Worm (Caenorhabditis elegans) whole organism, young adult: ENCODE measurements around the gene pbs-3.

Experiments
- B0336.3 ChIP-seq: fragments of 200-800 bp; sonication (Bioruptor generic); IDR thresholded peaks from 2 replicates; pipeline ENCODE4 v1.3.6; 2022; ENCODE audit warnings: missing genetic modification characterization, missing compliant biosample characterization
- C17E4.6 ChIP-seq: fragments of 200-800 bp; sonication (Bioruptor generic); IDR thresholded peaks from 2 replicates; pipeline ENCODE4 v1.3.6; 2022; ENCODE audit warnings: missing genetic modification reagents, missing genetic modification characterization, missing compliant biosample characterization
- F22D6.2 ChIP-seq: sonication (generic microtip); optimal IDR thresholded peaks from 2 replicates; lab custom pipeline; 2016; ENCODE audit warnings: mild to moderate bottlenecking, missing genetic modification characterization, missing compliant biosample characterization
- F33H1.4 ChIP-seq: fragments of 200-800 bp; sonication (Bioruptor generic); IDR thresholded peaks from 2 replicates; pipeline ENCODE4 v1.3.6; 2022; ENCODE audit warnings: missing genetic modification reagents, missing genetic modification characterization, missing compliant biosample characterization
- F37B4.10 ChIP-seq: fragments of 200-800 bp; sonication (Bioruptor generic); IDR thresholded peaks from 2 replicates; pipeline ENCODE4 v1.3.6; 2022; ENCODE audit warnings: missing genetic modification characterization, missing compliant biosample characterization
- F49E8.2 ChIP-seq: sonication (generic microtip); optimal IDR thresholded peaks from 3 replicates; lab custom pipeline; 2017; ENCODE audit warnings: missing genetic modification characterization, mild to moderate bottlenecking, missing compliant biosample characterization, antibody characterized with exemption, moderate library complexity; ENCODE audit not compliant: insufficient read depth
- K11D2.4 ChIP-seq: fragments of 200-800 bp; sonication (Bioruptor generic); IDR thresholded peaks from 2 replicates; pipeline ENCODE4 v1.3.6; 2022; ENCODE audit warnings: missing genetic modification reagents, missing genetic modification characterization, missing compliant biosample characterization
- Y53G8AR.9 ChIP-seq: fragments of 200-800 bp; sonication (Bioruptor generic); conservative IDR thresholded peaks from 2 replicates; pipeline ENCODE4 v1.3.6; 2022; ENCODE audit warnings: missing genetic modification reagents, missing genetic modification characterization, missing compliant biosample characterization
- Y67H2A.10 ChIP-seq: fragments of 200-800 bp; sonication (Bioruptor generic); conservative IDR thresholded peaks from 2 replicates; pipeline ENCODE4 v1.3.6; 2022; ENCODE audit warnings: missing genetic modification reagents, missing genetic modification characterization, missing compliant biosample characterization
- Y95B8A.8 ChIP-seq: fragments of 200-800 bp; sonication (Bioruptor generic); IDR thresholded peaks from 2 replicates; pipeline ENCODE4 v1.3.6; 2022; ENCODE audit warnings: missing genetic modification reagents, missing genetic modification characterization, missing compliant biosample characterization
- aptf-2 ChIP-seq: fragments of 200-800 bp; sonication (Bioruptor generic); conservative IDR thresholded peaks from 2 replicates; pipeline ENCODE4 v1.3.6; 2022; ENCODE audit warnings: missing genetic modification reagents, missing genetic modification characterization, missing compliant biosample characterization
- aptf-3 ChIP-seq: fragments of 200-800 bp; sonication (Bioruptor generic); IDR thresholded peaks from 2 replicates; pipeline ENCODE4 v1.3.6; 2022; ENCODE audit warnings: missing genetic modification characterization, missing compliant biosample characterization
- atf-7 ChIP-seq: sonication (generic microtip); optimal IDR thresholded peaks from 2 replicates; lab custom pipeline; 2017; ENCODE audit warnings: mild to moderate bottlenecking, missing genetic modification characterization, missing compliant biosample characterization
- attf-3 ChIP-seq: fragments of 200-800 bp; sonication (Bioruptor generic); conservative IDR thresholded peaks from 2 replicates; pipeline ENCODE4 v1.3.6; 2022; ENCODE audit warnings: missing genetic modification reagents, missing genetic modification characterization, missing compliant biosample characterization
- cebp-1 ChIP-seq, 2 experiments: fragments of 200-800 bp in 1 of 2; sonication (Bioruptor generic) in 1 of 2; sonication (generic microtip) in 1 of 2; IDR thresholded peaks in 1 of 2; optimal IDR thresholded peaks in 1 of 2; 2 replicates each; pipeline versions ENCODE4 v1.3.6 to Lab custom; 2017 to 2022; ENCODE audit warnings: missing compliant biosample characterization in 2 of 2, missing genetic modification characterization in 2 of 2, mild to moderate bottlenecking in 1 of 2, missing genetic modification reagents in 1 of 2, moderate library complexity in 1 of 2
- chd-7 ChIP-seq: sonication (generic microtip); optimal IDR thresholded peaks from 2 replicates; lab custom pipeline; 2016; ENCODE audit warnings: mild to moderate bottlenecking, missing genetic modification characterization, moderate library complexity, missing compliant biosample characterization
- egl-44 ChIP-seq: fragments of 200-800 bp; sonication (Bioruptor generic); IDR thresholded peaks from 2 replicates; pipeline ENCODE4 v1.3.6; 2022; ENCODE audit warnings: missing genetic modification reagents, missing genetic modification characterization, missing compliant biosample characterization
- ekl-4 ChIP-seq: fragments of 200-800 bp; sonication (Bioruptor generic); IDR thresholded peaks from 2 replicates; pipeline ENCODE4 v1.3.6; 2022; ENCODE audit warnings: missing genetic modification reagents, missing genetic modification characterization, missing compliant biosample characterization
- ets-4 ChIP-seq: fragments of 200-800 bp; sonication (Bioruptor generic); optimal IDR thresholded peaks from 2 replicates; lab custom pipeline; 2018; ENCODE audit warnings: mild to moderate bottlenecking, missing genetic modification characterization, missing compliant biosample characterization
- hmg-20 ChIP-seq: fragments of 200-800 bp; sonication (Bioruptor generic); IDR thresholded peaks from 2 replicates; pipeline ENCODE4 v1.3.6; 2022; ENCODE audit warnings: missing genetic modification reagents, missing genetic modification characterization, missing compliant biosample characterization
- let-607 ChIP-seq, 2 experiments: fragments of 200-800 bp in 1 of 2; sonication (Bioruptor generic) in 1 of 2; sonication (generic microtip) in 1 of 2; optimal IDR thresholded peaks; 2 replicates each; lab custom pipeline; 2016 to 2018; ENCODE audit warnings: mild to moderate bottlenecking in 2 of 2, missing compliant biosample characterization in 2 of 2, missing genetic modification characterization in 2 of 2, moderate library complexity in 2 of 2, missing genotype in 1 of 2
- madf-10 ChIP-seq: sonication (generic microtip); optimal IDR thresholded peaks from 2 replicates; lab custom pipeline; 2016; ENCODE audit warnings: mild to moderate bottlenecking, missing genetic modification characterization, missing compliant biosample characterization
- madf-6 ChIP-seq: fragments of 200-800 bp; sonication (Bioruptor generic); IDR thresholded peaks from 2 replicates; pipeline ENCODE4 v1.3.6; 2022; ENCODE audit warnings: missing genetic modification reagents, missing genetic modification characterization, missing compliant biosample characterization
- nfya-1 ChIP-seq: sonication (generic microtip); optimal IDR thresholded peaks from 2 replicates; lab custom pipeline; 2017; ENCODE audit warnings: antibody characterized with exemption, missing compliant biosample characterization, missing genetic modification characterization, borderline replicate concordance; ENCODE audit not compliant: insufficient read depth
- nfyb-1 ChIP-seq: fragments of 200-800 bp; sonication (Bioruptor generic); IDR thresholded peaks from 2 replicates; pipeline ENCODE4 v1.3.6; 2022; ENCODE audit warnings: missing genetic modification reagents, missing genetic modification characterization, missing compliant biosample characterization
- nhr-27 ChIP-seq: fragments of 200-800 bp; sonication (Bioruptor generic); optimal IDR thresholded peaks from 2 replicates; lab custom pipeline; 2018; ENCODE audit warnings: mild to moderate bottlenecking, missing genetic modification characterization, moderate library complexity, missing compliant biosample characterization
- nhr-80 ChIP-seq: sonication (generic microtip); optimal IDR thresholded peaks from 2 replicates; lab custom pipeline; 2016; ENCODE audit warnings: missing genetic modification characterization, missing compliant biosample characterization
- nhr-90 ChIP-seq: sonication (generic microtip); optimal IDR thresholded peaks from 2 replicates; lab custom pipeline; 2016; ENCODE audit warnings: missing genotype, mild to moderate bottlenecking, missing genetic modification characterization, missing compliant biosample characterization
- pha-4 ChIP-seq: fragments of 150-350 bp; sonication (generic microtip); optimal IDR thresholded peaks from 2 replicates; lab custom pipeline; 2014; ENCODE audit warnings: missing biosample characterization, missing genetic modification reagents, missing genetic modification characterization
- snpc-4 ChIP-seq, 5 experiments: fragments of 150-350 bp in 1 of 5; sonication (generic microtip) in 4 of 5; optimal IDR thresholded peaks; 2 replicates each; lab custom pipeline; 2014 to 2018; ENCODE audit warnings: missing genetic modification characterization in 5 of 5, missing biosample characterization in 3 of 5, antibody characterized with exemption in 2 of 5, mild to moderate bottlenecking in 2 of 5, missing compliant biosample characterization in 2 of 5, missing genotype in 2 of 5, moderate library complexity in 2 of 5, missing genetic modification reagents in 1 of 5
- sptf-2 ChIP-seq: fragments of 200-800 bp; sonication (Bioruptor generic); optimal IDR thresholded peaks from 2 replicates; lab custom pipeline; 2018; ENCODE audit warnings: mild to moderate bottlenecking, missing genetic modification characterization, missing compliant biosample characterization
- tbp1 ChIP-seq: fragments of 200-800 bp; sonication (Bioruptor generic); optimal IDR thresholded peaks from 2 replicates; lab custom pipeline; 2018; ENCODE audit warnings: mild to moderate bottlenecking, missing genetic modification characterization, missing compliant biosample characterization
- tbx-9 ChIP-seq: sonication (generic microtip); optimal IDR thresholded peaks from 2 replicates; lab custom pipeline; 2016; ENCODE audit warnings: borderline replicate concordance, missing genetic modification characterization, inconsistent platforms, missing compliant biosample characterization
- xnd-1 ChIP-seq: sonication (generic microtip); optimal IDR thresholded peaks from 2 replicates; lab custom pipeline; 2016; ENCODE audit warnings: missing genotype, missing genetic modification reagents, missing genetic modification characterization, missing compliant biosample characterization
- ztf-22 ChIP-seq: fragments of 200-800 bp; sonication (Bioruptor generic); optimal IDR thresholded peaks from 2 replicates; lab custom pipeline; 2018; ENCODE audit warnings: mild to moderate bottlenecking, missing genetic modification characterization, moderate library complexity, missing compliant biosample characterization

pbs-3 gene

DNA sequence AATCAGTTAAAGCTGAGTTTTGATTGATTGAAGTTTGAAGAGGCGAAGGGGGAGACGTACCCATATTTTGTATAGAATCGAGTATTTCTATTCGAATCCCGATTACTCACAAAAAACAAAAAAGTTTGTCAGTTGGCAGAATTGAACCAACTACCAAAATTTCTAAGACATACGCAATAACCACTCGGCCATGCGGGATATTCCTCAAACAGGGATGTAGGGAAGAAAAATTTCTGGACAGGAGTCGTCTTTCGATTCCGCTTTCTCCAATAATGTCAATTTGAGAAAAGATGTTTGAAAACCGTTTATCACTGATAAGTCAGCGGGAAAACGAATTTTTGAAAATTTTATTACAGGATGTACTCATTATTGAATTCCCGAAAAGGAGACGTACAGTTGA is 26.9 kb downstream of the pbs-3 start (continued):
- 0 out of 2 replicates have a peak, but pooled peaks have one; percentile 16 for TF ChIP-seq F33H1.4

DNA sequence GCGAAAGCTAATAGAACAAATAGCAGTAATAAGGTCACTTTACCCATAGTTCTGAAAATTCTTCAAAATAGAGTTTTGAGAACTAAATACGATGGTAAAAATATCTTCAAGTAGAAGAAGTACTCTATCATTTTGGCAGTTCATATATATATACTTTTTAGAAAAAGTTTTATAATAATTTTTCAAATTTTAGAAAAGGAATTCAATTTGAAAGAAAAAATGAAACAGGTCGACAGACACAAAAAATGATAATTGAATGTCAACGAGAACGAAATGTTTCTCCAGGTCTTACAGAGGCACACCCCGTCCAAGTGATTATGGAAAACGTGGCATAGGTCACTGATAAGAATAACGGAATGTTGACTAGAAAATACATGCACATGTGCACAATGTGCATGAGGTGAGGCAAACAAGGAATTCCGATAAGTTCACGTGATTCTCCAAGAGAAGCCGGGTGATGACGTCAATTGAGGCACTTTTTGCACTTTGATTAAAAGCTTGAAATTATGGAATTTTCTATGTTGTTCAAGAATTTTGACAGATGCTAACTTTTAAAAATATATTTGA is 29.9 kb downstream of the pbs-3 start, which contains the start of gene aagr-2:
TSS of gene aagr-2 (minus strand) at position 51 of the 567 bp plus-strand sequence.
- TF ChIP-seq Y95B8A.8: 0 out of 2 replicates have a peak, but pooled peaks have one; percentile 8
- peak; percentile 94 for TF ChIP-seq nhr-80 (tag; lab: Kevin White, UChicago)
- TF ChIP-seq F37B4.10 (GFP tag; lab: Robert Waterston, UW): no peak
- peak; percentile 44 for TF ChIP-seq ets-4
- TF ChIP-seq pha-4 (tag; lab: Kevin White, UChicago): peak; percentile 86
- TF ChIP-seq B0336.3 (GFP tag; lab: Robert Waterston, UW): peak; percentile 25; the same call in 1 of the 2 replicates
- TF ChIP-seq madf-6: no peak
- no peak for TF ChIP-seq nhr-27 (tag; lab: Kevin White, UChicago)
- TF ChIP-seq ztf-22 (GFP tag; lab: Kevin White, UChicago): peak; percentile 18
- no peak for TF ChIP-seq tbx-9 (tag; lab: Kevin White, UChicago)
- peak; percentile 22; the same call in 1 of the 2 replicates for TF ChIP-seq nfyb-1 (GFP tag; lab: Robert Waterston, UW)
- TF ChIP-seq snpc-4 (GFP tag; optimal IDR thresholded peaks at IDR 0.05; lab: Kevin White, UChicago): no peak
- peak in 1 of 4 experiments; percentile 10 for TF ChIP-seq snpc-4 (tag; optimal IDR thresholded peaks at IDR 0.05; lab: Kevin White, UChicago)
- no peak for TF ChIP-seq K11D2.4 (GFP tag; lab: Robert Waterston, UW)
- TF ChIP-seq xnd-1: no peak
- peak; percentile 36 to 64 for TF ChIP-seq let-607 (tag; optimal IDR thresholded peaks at IDR 0.05; lab: Kevin White, UChicago)
- TF ChIP-seq F49E8.2 (tag; lab: Kevin White, UChicago): no peak
- TF ChIP-seq cebp-1 (GFP tag; IDR thresholded peaks at IDR 0.05; lab: Robert Waterston, UW): no peak
- TF ChIP-seq cebp-1 (tag; optimal IDR thresholded peaks at IDR 0.05; lab: Kevin White, UChicago): peak; percentile 60
- peak; percentile 11 for TF ChIP-seq F22D6.2 (tag; lab: Kevin White, UChicago)
- TF ChIP-seq nhr-90 (tag; lab: Kevin White, UChicago): peak; percentile 54
- peak; percentile 25 for TF ChIP-seq tbp1 (GFP tag; lab: Kevin White, UChicago)
- no peak for TF ChIP-seq chd-7 (tag; lab: Kevin White, UChicago)
- peak; percentile 92 for TF ChIP-seq atf-7
- TF ChIP-seq egl-44 (GFP tag; lab: Robert Waterston, UW): peak; percentile 74; the same call in 1 of the 2 replicates

DNA sequence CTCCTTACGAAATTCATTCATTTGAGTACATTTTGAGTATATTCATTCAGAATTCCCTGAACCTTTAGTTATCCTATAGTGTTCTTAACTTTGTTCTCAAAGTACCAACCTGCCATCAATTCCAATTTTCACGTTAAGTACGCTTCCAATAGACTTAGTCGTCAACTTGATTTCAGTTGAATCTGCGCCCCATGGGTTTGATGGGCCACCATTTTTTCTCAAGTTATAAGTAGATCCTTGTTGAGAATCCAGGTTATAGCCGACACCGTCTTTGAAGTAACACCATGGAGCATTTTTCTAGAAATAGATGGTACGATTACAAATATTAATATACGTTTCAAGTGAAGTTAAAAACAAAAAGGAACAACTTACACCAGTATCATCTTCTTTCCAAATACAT is 30.5 kb downstream of the pbs-3 start:
- no peak for TF ChIP-seq madf-10 (tag; lab: Kevin White, UChicago)
- no peak for TF ChIP-seq chd-7 (tag; lab: Kevin White, UChicago)
- TF ChIP-seq C17E4.6 (GFP tag; lab: Robert Waterston, UW): no peak
- TF ChIP-seq nfya-1 (tag; lab: Kevin White, UChicago): no peak
- no peak for TF ChIP-seq sptf-2 (GFP tag; lab: Kevin White, UChicago)
- no peak for TF ChIP-seq Y53G8AR.9 (GFP tag; lab: Robert Waterston, UW)
- TF ChIP-seq Y67H2A.10 (GFP tag; lab: Robert Waterston, UW): no peak
- no peak for TF ChIP-seq ekl-4 (GFP tag; lab: Robert Waterston, UW)
- no peak for TF ChIP-seq aptf-3 (GFP tag; lab: Robert Waterston, UW)
- no peak for TF ChIP-seq hmg-20
- no peak for TF ChIP-seq madf-6
- TF ChIP-seq attf-3 (GFP tag; lab: Robert Waterston, UW): no peak
- no peak for TF ChIP-seq aptf-2 (GFP tag; lab: Robert Waterston, UW)
- TF ChIP-seq, all 124 proteins: peak for 0
